Worm (Caenorhabditis elegans) whole organism, L1 larva: ENCODE measurements around the gene srj-53.

ENCODE experiments used
- alr-1 ChIP-seq: fragments of 200-800 bp; sonication (Bioruptor generic); optimal IDR thresholded peaks from 2 replicates; lab custom pipeline; 2018; ENCODE audit warnings: borderline replicate concordance, mild to moderate bottlenecking, missing genetic modification characterization, missing compliant biosample characterization
- ceh-82 ChIP-seq, 3 experiments: fragments of 150-350 bp in 1 of 3; sonication (generic microtip) in 2 of 3; optimal IDR thresholded peaks; 2 replicates each; lab custom pipeline; 2014 to 2017; ENCODE audit warnings: missing biosample characterization in 3 of 3, missing genetic modification characterization in 3 of 3
- ces-1 ChIP-seq: fragments of 150-350 bp; optimal IDR thresholded peaks from 2 replicates; lab custom pipeline; 2014; ENCODE audit warnings: missing biosample characterization, missing genetic modification reagents, missing genetic modification characterization
- dpl-1 ChIP-seq, 3 experiments: fragments of 150-350 bp in 2 of 3; sonication (generic microtip) in 1 of 3; optimal IDR thresholded peaks; 2 replicates each; lab custom pipeline; 2014 to 2017; ENCODE audit warnings: missing biosample characterization in 3 of 3, missing genetic modification characterization in 3 of 3, missing genetic modification reagents in 3 of 3
- elt-3 ChIP-seq, 6 experiments: fragments of 150-350 bp in 1 of 6; sonication (generic microtip); optimal IDR thresholded peaks; 2 replicates each; lab custom pipeline; 2017 to 2018; ENCODE audit warnings: missing biosample characterization in 6 of 6, missing genetic modification characterization in 6 of 6, inconsistent platforms in 1 of 6
- lin-13 ChIP-seq: fragments of 150-350 bp; optimal IDR thresholded peaks from 2 replicates; lab custom pipeline; 2014; ENCODE audit warnings: missing biosample characterization, missing genetic modification reagents, missing genetic modification characterization
- lin-35 ChIP-seq, 2 experiments: fragments of 150-350 bp; optimal IDR thresholded peaks; 2 replicates each; lab custom pipeline; 2014; ENCODE audit warnings: missing biosample characterization in 2 of 2, missing genetic modification characterization in 2 of 2, missing genetic modification reagents in 2 of 2
- nhr-12 ChIP-seq: sonication (generic microtip); optimal IDR thresholded peaks from 2 replicates; lab custom pipeline; 2017; ENCODE audit warnings: missing biosample characterization, missing genetic modification characterization
- nhr-28 ChIP-seq: fragments of 150-350 bp; optimal IDR thresholded peaks from 2 replicates; lab custom pipeline; 2014; ENCODE audit warnings: missing biosample characterization, missing genetic modification characterization

- TF ChIP-seq alr-1 (no peak), nhr-12 (tag; lab: Kevin White, UChicago) (no peak), nhr-28 (tag; lab: Kevin White, UChicago) (no peak), ceh-82 (tag; optimal IDR thresholded peaks at IDR 0.05; lab: Kevin White, UChicago) (no peak), dpl-1 (GFP tag; optimal IDR thresholded peaks at IDR 0.05; lab: Kevin White, UChicago) (no peak), lin-13 (no peak), elt-3 (tag; optimal IDR thresholded peaks at IDR 0.05; lab: Kevin White, UChicago) (no peak), ces-1 (GFP tag; lab: Kevin White, UChicago) (no peak), lin-35 (GFP tag; optimal IDR thresholded peaks at IDR 0.05; lab: Kevin White, UChicago) (no peak)
Observed at ce11 chrV:736171-736570, 41.6 kb upstream of the srj-53 start, which contains the start of gene srj-25.
